Fruit fly (Drosophila melanogaster) whole organism, embryonic: ENCODE data around the gene CG42656.

Experiments
- Atf6 ChIP-seq: fragments of 200-800 bp; sonication (Bioruptor generic); IDR thresholded peaks from 2 replicates; pipeline ENCODE4 v1.3.6; 2022; ENCODE audit warnings: missing biosample characterization, missing genetic modification characterization
- B-H2 ChIP-seq: fragments of 200-800 bp; sonication (Bioruptor generic); optimal IDR thresholded peaks from 2 replicates; lab custom pipeline; 2018; ENCODE audit warnings: missing biosample characterization, mild to moderate bottlenecking, missing genetic modification characterization
- Blimp-1 ChIP-seq: fragments of 200-800 bp; sonication (Bioruptor generic); optimal IDR thresholded peaks from 3 replicates; lab custom pipeline; 2018; ENCODE audit warnings: missing biosample characterization, missing genetic modification characterization, mild to moderate bottlenecking, moderate library complexity, missing genetic modification reagents
- CG10209 ChIP-seq: fragments of 200-800 bp; sonication (Bioruptor generic); optimal IDR thresholded peaks from 3 replicates; lab custom pipeline; 2017; ENCODE audit warnings: missing biosample characterization, mild to moderate bottlenecking, missing genetic modification characterization, missing genetic modification reagents
- CG11093 ChIP-seq: fragments of 200-800 bp; sonication (Bioruptor generic); IDR thresholded peaks from 3 replicates; pipeline ENCODE4 v1.3.6; 2022; ENCODE audit warnings: missing biosample characterization, missing genetic modification characterization
- CG11504 ChIP-seq: fragments of 200-800 bp; sonication (Bioruptor generic); optimal IDR thresholded peaks from 3 replicates; lab custom pipeline; 2019; ENCODE audit warnings: missing biosample characterization, mild to moderate bottlenecking, missing genetic modification characterization, moderate library complexity
- CG13123 ChIP-seq: fragments of 200-800 bp; sonication (Bioruptor generic); optimal IDR thresholded peaks from 2 replicates; lab custom pipeline; 2016; ENCODE audit warnings: missing biosample characterization, missing genetic modification characterization
- CG13296 ChIP-seq: fragments of 200-800 bp; sonication (Bioruptor generic); optimal IDR thresholded peaks from 3 replicates; lab custom pipeline; 2018; ENCODE audit warnings: missing biosample characterization, mild to moderate bottlenecking, missing genetic modification characterization
- CG14441 ChIP-seq: fragments of 200-800 bp; sonication (Bioruptor generic); IDR thresholded peaks from 2 replicates; pipeline ENCODE4 v1.3.6; 2022; ENCODE audit warnings: missing biosample characterization, missing genetic modification characterization
- CG15479 ChIP-seq: fragments of 200-800 bp; sonication (Bioruptor generic); optimal IDR thresholded peaks from 3 replicates; lab custom pipeline; 2019; ENCODE audit warnings: missing biosample characterization, mild to moderate bottlenecking, missing genetic modification characterization, moderate library complexity
- CG16815 ChIP-seq: fragments of 200-800 bp; sonication (Bioruptor generic); optimal IDR thresholded peaks from 3 replicates; lab custom pipeline; 2017; ENCODE audit warnings: missing biosample characterization, mild to moderate bottlenecking, missing genetic modification characterization
- CG30403 ChIP-seq: fragments of 200-800 bp; sonication (Bioruptor generic); optimal IDR thresholded peaks from 3 replicates; lab custom pipeline; 2016; ENCODE audit warnings: missing biosample characterization, missing genetic modification characterization
- CG33557 ChIP-seq: fragments of 200-800 bp; sonication (Bioruptor generic); optimal IDR thresholded peaks from 2 replicates; lab custom pipeline; 2019; ENCODE audit warnings: missing biosample characterization, mild to moderate bottlenecking, missing genetic modification characterization, moderate library complexity
- CG3995 ChIP-seq: fragments of 200-800 bp; sonication (Bioruptor generic); optimal IDR thresholded peaks from 3 replicates; lab custom pipeline; 2016; ENCODE audit warnings: missing biosample characterization, missing genetic modification characterization
- CG4282 ChIP-seq: fragments of 200-800 bp; sonication (Bioruptor generic); optimal IDR thresholded peaks from 2 replicates; lab custom pipeline; 2016; ENCODE audit warnings: missing biosample characterization, missing genetic modification characterization
- CG4328 ChIP-seq: fragments of 200-800 bp; sonication (Bioruptor generic); optimal IDR thresholded peaks from 3 replicates; lab custom pipeline; 2017; ENCODE audit warnings: missing biosample characterization, missing genetic modification reagents, missing genetic modification characterization
- CG4820 ChIP-seq: fragments of 200-800 bp; sonication (Bioruptor generic); optimal IDR thresholded peaks from 3 replicates; lab custom pipeline; 2016; ENCODE audit warnings: missing biosample characterization, missing genetic modification characterization
- CG6689 ChIP-seq: fragments of 200-800 bp; sonication (Bioruptor generic); IDR thresholded peaks from 2 replicates; pipeline ENCODE4 v1.3.6; 2022; ENCODE audit warnings: missing biosample characterization, missing genetic modification characterization
- CG6765 ChIP-seq: fragments of 200-800 bp; sonication (Bioruptor generic); optimal IDR thresholded peaks from 3 replicates; lab custom pipeline; 2017; ENCODE audit warnings: missing biosample characterization, mild to moderate bottlenecking, missing genetic modification characterization
- CG7745 ChIP-seq: fragments of 200-800 bp; sonication (Bioruptor generic); optimal IDR thresholded peaks from 2 replicates; lab custom pipeline; 2018; ENCODE audit warnings: missing biosample characterization, mild to moderate bottlenecking, missing genetic modification characterization, moderate library complexity
- CG9609 ChIP-seq: fragments of 200-800 bp; sonication (Bioruptor generic); optimal IDR thresholded peaks from 3 replicates; lab custom pipeline; 2016; ENCODE audit warnings: missing biosample characterization, missing genetic modification characterization
- CHES-1-like ChIP-seq: fragments of 200-800 bp; sonication (Bioruptor generic); optimal IDR thresholded peaks from 2 replicates; lab custom pipeline; 2016; ENCODE audit warnings: missing biosample characterization, missing genetic modification characterization
- Dip3 ChIP-seq: fragments of 200-800 bp; sonication (Bioruptor generic); optimal IDR thresholded peaks from 3 replicates; lab custom pipeline; 2016; ENCODE audit warnings: missing biosample characterization, missing genetic modification characterization
- Ets65A ChIP-seq: fragments of 200-800 bp; sonication (Bioruptor generic); peaks from one replicate; lab custom pipeline; 2016; ENCODE audit warnings: missing biosample characterization, missing genetic modification characterization
- Fer2 ChIP-seq: fragments of 200-800 bp; sonication (Bioruptor generic); optimal IDR thresholded peaks from 2 replicates; lab custom pipeline; 2018; ENCODE audit warnings: missing biosample characterization, mild to moderate bottlenecking, missing genetic modification characterization, moderate library complexity
- H15 ChIP-seq: fragments of 200-800 bp; sonication (Bioruptor generic); IDR thresholded peaks from 3 replicates; pipeline ENCODE4 v1.3.6; 2022; ENCODE audit warnings: missing biosample characterization, missing genetic modification characterization
- HHEX ChIP-seq: fragments of 200-800 bp; sonication (Bioruptor generic); optimal IDR thresholded peaks from 3 replicates; lab custom pipeline; 2017; ENCODE audit warnings: missing biosample characterization, mild to moderate bottlenecking, missing genetic modification characterization, missing genetic modification reagents
- HmgZ ChIP-seq: fragments of 200-800 bp; sonication (Bioruptor generic); optimal IDR thresholded peaks from 2 replicates; lab custom pipeline; 2018; ENCODE audit warnings: missing biosample characterization, mild to moderate bottlenecking, missing genetic modification characterization
- Lhr ChIP-seq: fragments of 200-800 bp; sonication (Bioruptor generic); optimal IDR thresholded peaks from 3 replicates; lab custom pipeline; 2017; ENCODE audit warnings: mild to moderate bottlenecking, missing biosample characterization, missing genetic modification reagents, missing genetic modification characterization
- Meics ChIP-seq: fragments of 200-800 bp; sonication (Bioruptor generic); optimal IDR thresholded peaks from 2 replicates; lab custom pipeline; 2017; ENCODE audit warnings: missing biosample characterization, mild to moderate bottlenecking, missing genetic modification characterization
- Rx ChIP-seq: fragments of 200-800 bp; sonication (Bioruptor generic); IDR thresholded peaks from 2 replicates; pipeline ENCODE4 v1.3.6; 2022; ENCODE audit warnings: missing biosample characterization, missing genetic modification characterization
- Vsx1 ChIP-seq: fragments of 200-800 bp; sonication (Bioruptor generic); optimal IDR thresholded peaks from 2 replicates; lab custom pipeline; 2017; ENCODE audit warnings: missing biosample characterization, mild to moderate bottlenecking, missing genetic modification characterization, missing genetic modification reagents
- Xbp1 ChIP-seq: fragments of 200-800 bp; sonication (Bioruptor generic); optimal IDR thresholded peaks from 3 replicates; lab custom pipeline; 2016; ENCODE audit warnings: missing biosample characterization, mild to moderate bottlenecking, missing genetic modification characterization
- YL-1 ChIP-seq: fragments of 200-800 bp; sonication (Bioruptor generic); optimal IDR thresholded peaks from 3 replicates; lab custom pipeline; 2017; ENCODE audit warnings: missing biosample characterization, mild to moderate bottlenecking, missing genetic modification characterization
- ac ChIP-seq: fragments of 200-800 bp; sonication (Bioruptor generic); optimal IDR thresholded peaks from 3 replicates; lab custom pipeline; 2017; ENCODE audit warnings: missing biosample characterization, mild to moderate bottlenecking, missing genetic modification characterization
- chinmo ChIP-seq: fragments of 200-800 bp; sonication (Bioruptor generic); IDR thresholded peaks from 4 replicates; pipeline ENCODE4 v1.3.6; 2022; ENCODE audit warnings: missing biosample characterization, missing genetic modification characterization; ENCODE audit not compliant: partially characterized antibody
- disco-r ChIP-seq: fragments of 200-800 bp; sonication (Bioruptor generic); optimal IDR thresholded peaks from 2 replicates; lab custom pipeline; 2016; ENCODE audit warnings: missing biosample characterization, missing genetic modification characterization
- dpn ChIP-seq, 2 experiments: fragments of 200-800 bp; sonication (Bioruptor generic); optimal IDR thresholded peaks; 3 replicates each; lab custom pipeline; 2016; ENCODE audit warnings: missing biosample characterization in 2 of 2, missing genetic modification characterization in 2 of 2
- dysf ChIP-seq: fragments of 200-800 bp; sonication (Bioruptor generic); IDR thresholded peaks from 3 replicates; pipeline ENCODE4 v1.3.6; 2022; ENCODE audit warnings: missing biosample characterization, missing genetic modification characterization
- emc ChIP-seq: fragments of 200-800 bp; sonication (Bioruptor generic); optimal IDR thresholded peaks from 2 replicates; lab custom pipeline; 2016; ENCODE audit warnings: missing biosample characterization, missing genetic modification characterization
- esg ChIP-seq: fragments of 200-800 bp; sonication (Bioruptor generic); conservative IDR thresholded peaks from 2 replicates; pipeline ENCODE4 v1.3.6; 2022; ENCODE audit warnings: missing biosample characterization, missing genetic modification characterization
- gcm ChIP-seq: fragments of 200-800 bp; sonication (Bioruptor generic); optimal IDR thresholded peaks from 2 replicates; lab custom pipeline; 2019; ENCODE audit warnings: missing biosample characterization, mild to moderate bottlenecking, missing genetic modification characterization, moderate library complexity
- gt ChIP-seq: fragments of 200-800 bp; sonication (Bioruptor generic); IDR thresholded peaks from 2 replicates; pipeline ENCODE4 v1.3.6; 2022; ENCODE audit warnings: missing biosample characterization, missing genetic modification characterization
- hth ChIP-seq: fragments of >200 bp; optimal IDR thresholded peaks from 2 replicates; lab custom pipeline; 2017; ENCODE audit warnings: inconsistent platforms
- sd ChIP-seq: fragments of 200-800 bp; sonication (Bioruptor generic); optimal IDR thresholded peaks from 3 replicates; lab custom pipeline; 2018; ENCODE audit warnings: missing biosample characterization, mild to moderate bottlenecking, missing genetic modification characterization, moderate library complexity
- seq ChIP-seq: fragments of 200-800 bp; sonication (Bioruptor generic); IDR thresholded peaks from 2 replicates; pipeline ENCODE4 v1.3.6; 2022; ENCODE audit warnings: missing biosample characterization, missing genetic modification characterization
- sisA ChIP-seq: fragments of 200-800 bp; sonication (Bioruptor generic); IDR thresholded peaks from 2 replicates; pipeline ENCODE4 v1.3.6; 2022; ENCODE audit warnings: missing biosample characterization, missing genetic modification characterization
- sna ChIP-seq: fragments of 200-800 bp; sonication (Bioruptor generic); IDR thresholded peaks from 2 replicates; pipeline ENCODE4 v1.3.6; 2022; ENCODE audit warnings: missing biosample characterization, missing genetic modification characterization; ENCODE audit not compliant: partially characterized antibody
- sug ChIP-seq: fragments of 200-800 bp; optimal IDR thresholded peaks from 2 replicates; lab custom pipeline; 2019; ENCODE audit warnings: missing biosample characterization, mild to moderate bottlenecking, missing genetic modification characterization, moderate library complexity
- trem ChIP-seq: fragments of 200-800 bp; optimal IDR thresholded peaks from 3 replicates; lab custom pipeline; 2019; ENCODE audit warnings: missing biosample characterization, mild to moderate bottlenecking, missing genetic modification characterization, moderate library complexity
- ttk ChIP-seq: fragments of 200-800 bp; sonication (Bioruptor generic); IDR thresholded peaks from 2 replicates; pipeline ENCODE4 v2.1.2; 2022; ENCODE audit warnings: missing biosample characterization, missing genetic modification characterization
- wor ChIP-seq: fragments of 200-800 bp; sonication (Bioruptor generic); IDR thresholded peaks from 2 replicates; pipeline ENCODE4 v1.3.6; 2022; ENCODE audit warnings: missing biosample characterization, missing genetic modification characterization

CG42656 gene

dm6 chr3R:7492099-7492498, 972 bp downstream of the CG42656 start (continued):
- peak; percentile 26 for TF ChIP-seq Meics
- no peak for TF ChIP-seq CG16815
- TF ChIP-seq CG7745: no peak
- no peak for TF ChIP-seq Fer2 (tag; lab: Kevin White, UChicago)
- no peak for TF ChIP-seq sug (tag; lab: Kevin White, UChicago)
- no peak for TF ChIP-seq CG9609 (GFP tag; lab: Kevin White, UChicago)
- TF ChIP-seq Rx: no peak
- no peak for TF ChIP-seq wor (GFP tag; lab: Robert Waterston, UW)
- no peak for TF ChIP-seq sisA (GFP tag; lab: Robert Waterston, UW)
- no peak for TF ChIP-seq Lhr
- peak; percentile 47 for TF ChIP-seq CG14441 (GFP tag; lab: Robert Waterston, UW)
- 0 out of 2 replicates have a peak, but pooled peaks have one; percentile 38 for TF ChIP-seq sna (GFP tag; lab: Robert Waterston, UW)
- no peak for TF ChIP-seq H15 (GFP tag; lab: Robert Waterston, UW)
- peak; percentile 36 for TF ChIP-seq Ets65A (GFP tag; lab: Kevin White, UChicago)
- peak; percentile 32; the same call in 1 of the 3 replicates for TF ChIP-seq dysf
- TF ChIP-seq gt (GFP tag; lab: Robert Waterston, UW): no peak
- no peak for TF ChIP-seq ac (GFP tag; lab: Kevin White, UChicago)
- TF ChIP-seq Xbp1: peak; percentile 8
- no peak for TF ChIP-seq CG15479 (GFP tag; lab: Kevin White, UChicago)
- no peak for TF ChIP-seq CG33557 (GFP tag; lab: Kevin White, UChicago)
- TF ChIP-seq sd (tag; lab: Kevin White, UChicago): no peak
- TF ChIP-seq hth (lab: Kevin White, UChicago): no peak
- no peak for TF ChIP-seq CG4328 (GFP tag; lab: Kevin White, UChicago)
- peak; percentile 45 for TF ChIP-seq CG11504 (tag; lab: Kevin White, UChicago)
- 0 out of 2 replicates have a peak, but pooled peaks have one; percentile 10 for TF ChIP-seq esg (GFP tag; lab: Robert Waterston, UW)
- no peak for TF ChIP-seq YL-1 (GFP tag; lab: Kevin White, UChicago)
- no peak for TF ChIP-seq disco-r
- no peak for TF ChIP-seq CG4282
- TF ChIP-seq HHEX (GFP tag; lab: Kevin White, UChicago): no peak
- TF ChIP-seq emc (GFP tag; lab: Kevin White, UChicago): no peak
- TF ChIP-seq CHES-1-like (GFP tag; lab: Kevin White, UChicago): no peak
- TF ChIP-seq Vsx1 (GFP tag; lab: Kevin White, UChicago): no peak
- no peak for TF ChIP-seq trem (tag; lab: Kevin White, UChicago)
- peak; percentile 48 for TF ChIP-seq CG30403 (GFP tag; lab: Kevin White, UChicago)
- peak; percentile 14 for TF ChIP-seq Dip3 (GFP tag; lab: Kevin White, UChicago)
- TF ChIP-seq gcm (GFP tag; lab: Kevin White, UChicago): no peak
- TF ChIP-seq HmgZ (tag; lab: Kevin White, UChicago): peak; percentile 33
- no peak for TF ChIP-seq seq (GFP tag; lab: Robert Waterston, UW)
- no peak for TF ChIP-seq CG3995 (GFP tag; lab: Kevin White, UChicago)
- TF ChIP-seq dpn (GFP tag; optimal IDR thresholded peaks at IDR 0.05; lab: Kevin White, UChicago): peak; percentile 15 to 40
- no peak for TF ChIP-seq CG6765
- peak; percentile 85; the same call in 2 of the 4 replicates for TF ChIP-seq chinmo (GFP tag; lab: Robert Waterston, UW)
- TF ChIP-seq CG6689: no peak
- TF ChIP-seq CG10209 (GFP tag; lab: Kevin White, UChicago): peak; percentile 15
- 0 out of 2 replicates have a peak, but pooled peaks have one; percentile 39 for TF ChIP-seq Atf6 (GFP tag; lab: Robert Waterston, UW)
- TF ChIP-seq ttk (GFP tag; lab: Robert Waterston, UW): no peak
- TF ChIP-seq CG13296 (GFP tag; lab: Kevin White, UChicago): no peak
- peak; percentile 18 for TF ChIP-seq CG4820 (GFP tag; lab: Kevin White, UChicago)
- no peak for TF ChIP-seq CG13123
- TF ChIP-seq B-H2 (GFP tag; lab: Kevin White, UChicago): no peak
- TF ChIP-seq CG11093: no peak
- TF ChIP-seq Blimp-1 (GFP tag; lab: Kevin White, UChicago): peak; percentile 25
